Fruit fly (Drosophila melanogaster): ENCODE results near the gene Timp.

The Timp gene

dm6 chr3R:10153957-10154685 lies 58.7 kb downstream of the Timp start (continued):
- TF ChIP-seq HmgD (GFP tag; optimal IDR thresholded peaks at IDR 0.05) (no peak), chinmo (GFP tag; IDR thresholded peaks at IDR 0.05; ENCODE audit: partially characterized antibody) (0 out of 4 replicates have a peak, but pooled peaks have one; percentile 8), CG1603 (tag; optimal IDR thresholded peaks at IDR 0.05) (peak; percentile 65), CG12391 (tag; optimal IDR thresholded peaks at IDR 0.05) (peak; percentile 41), az2 (GFP tag; optimal IDR thresholded peaks at IDR 0.05) (no peak), CG32772 (GFP tag; IDR thresholded peaks at IDR 0.05) (0 out of 2 replicates have a peak, but pooled peaks have one; percentile 8), CG4282 (GFP tag; optimal IDR thresholded peaks at IDR 0.05) (no peak), Xbp1 (GFP tag; optimal IDR thresholded peaks at IDR 0.05) (peak; percentile 52), Drgx (GFP tag; IDR thresholded peaks at IDR 0.05) (peak; percentile 83), Eip74EF (GFP tag; optimal IDR thresholded peaks at IDR 0.05) (no peak), pnt (GFP tag; optimal IDR thresholded peaks at IDR 0.05) (peak; percentile 17), Usf (GFP tag; optimal IDR thresholded peaks at IDR 0.05) (no peak), CoRest (tag; optimal IDR thresholded peaks at IDR 0.05) (peak; percentile 28), CG13287 (GFP tag; IDR thresholded peaks at IDR 0.05; ENCODE audit: partially characterized antibody) (no peak), CG17385 (GFP tag; optimal IDR thresholded peaks at IDR 0.05) (peak; percentile 24), CG14441 (GFP tag; IDR thresholded peaks at IDR 0.05) (peak; percentile 69), CG6272 (GFP tag; IDR thresholded peaks at IDR 0.05) (no peak), CG2199 (GFP tag; IDR thresholded peaks at IDR 0.05) (no peak), CG5953 (GFP tag; IDR thresholded peaks at IDR 0.05) (peak; percentile 49; the same call in 1 of the 2 replicates), exex (tag; optimal IDR thresholded peaks at IDR 0.05) (no peak), lov (optimal IDR thresholded peaks at IDR 0.05) (no peak), lov (GFP tag; IDR thresholded peaks at IDR 0.05) (no peak), sob (GFP tag; IDR thresholded peaks at IDR 0.05) (peak; percentile 48; the same call in 1 of the 2 replicates), Jarid2 (GFP tag; optimal IDR thresholded peaks at IDR 0.05) (no peak), row (GFP tag; IDR thresholded peaks at IDR 0.05) (peak; percentile 65), dimm (GFP tag; IDR thresholded peaks at IDR 0.05) (0 out of 2 replicates have a peak, but pooled peaks have one; percentile 9), zen2 (GFP tag; IDR thresholded peaks at IDR 0.05; ENCODE audit: partially characterized antibody) (no peak), MBD-R2 (GFP tag; IDR thresholded peaks at IDR 0.05) (no peak), vvl (GFP tag; IDR thresholded peaks at IDR 0.05) (peak; percentile 22; the same call in 1 of the 2 replicates), CG12219 (GFP tag; optimal IDR thresholded peaks at IDR 0.05) (peak; percentile 15), dysf (GFP tag; IDR thresholded peaks at IDR 0.05) (peak; percentile 65), CG10979 (tag; optimal IDR thresholded peaks at IDR 0.05) (peak; percentile 14), CG8290 (GFP tag; optimal IDR thresholded peaks at IDR 0.05) (no peak), CG8290 (tag; optimal IDR thresholded peaks at IDR 0.05) (no peak), CG13424 (tag; optimal IDR thresholded peaks at IDR 0.05) (peak; percentile 35), dpn (GFP tag; optimal IDR thresholded peaks at IDR 0.05) (peak; percentile 10 to 27), CG34422 (GFP tag; IDR thresholded peaks at IDR 0.05) (0 out of 3 replicates have a peak, but pooled peaks have one; percentile 24), CG18619 (GFP tag; optimal IDR thresholded peaks at IDR 0.05) (no peak), Atf6 (GFP tag; IDR thresholded peaks at IDR 0.05) (peak; percentile 33; the same call in 1 of the 2 replicates), otp (GFP tag; IDR thresholded peaks at IDR 0.05) (0 out of 3 replicates have a peak, but pooled peaks have one; percentile 10), E2f2 (GFP tag; IDR thresholded peaks at IDR 0.05) (0 out of 2 replicates have a peak, but pooled peaks have one; percentile 14), gem (tag; optimal IDR thresholded peaks at IDR 0.05) (peak; percentile 65), MESR4 (GFP tag; optimal IDR thresholded peaks at IDR 0.05) (no peak), Oaz (GFP tag; IDR thresholded peaks at IDR 0.05) (peak; percentile 23; the same call in 1 of the 2 replicates)
